Worm (Caenorhabditis elegans) whole organism, L3 larva: ENCODE measurements around the gene K10B4.1.

Experiments
- ama-1 ChIP-seq: fragments of 150-350 bp; optimal IDR thresholded peaks from 2 replicates; lab custom pipeline; 2018
- ceh-82 ChIP-seq: fragments of 150-350 bp; optimal IDR thresholded peaks from 2 replicates; lab custom pipeline; 2014; ENCODE audit warnings: missing biosample characterization, missing genetic modification characterization
- egl-27 ChIP-seq: sonication (generic microtip); optimal IDR thresholded peaks from 4 replicates; lab custom pipeline; 2017; ENCODE audit warnings: missing biosample characterization, missing genetic modification reagents, missing genetic modification characterization
- elt-1 ChIP-seq: fragments of 150-350 bp; optimal IDR thresholded peaks from 2 replicates; lab custom pipeline; 2014; ENCODE audit warnings: missing biosample characterization, missing genetic modification characterization
- lin-39 ChIP-seq: fragments of 150-350 bp; optimal IDR thresholded peaks from 2 replicates; lab custom pipeline; 2018; ENCODE audit warnings: missing biosample characterization, missing genetic modification reagents, missing genetic modification characterization
- nfya-1 ChIP-seq: sonication (generic microtip); optimal IDR thresholded peaks from 2 replicates; lab custom pipeline; 2017; ENCODE audit warnings: missing genetic modification characterization, mild to moderate bottlenecking, missing compliant biosample characterization, antibody characterized with exemption, moderate library complexity; ENCODE audit not compliant: insufficient read depth
- nhr-28 ChIP-seq: fragments of 150-350 bp; optimal IDR thresholded peaks from 2 replicates; lab custom pipeline; 2014; ENCODE audit warnings: missing biosample characterization, missing genetic modification characterization
- nhr-76 ChIP-seq: fragments of 150-350 bp; sonication (generic microtip); optimal IDR thresholded peaks from 5 replicates; lab custom pipeline; 2014; ENCODE audit warnings: missing biosample characterization, missing genetic modification characterization
- pha-4 ChIP-seq: fragments of 150-350 bp; optimal IDR thresholded peaks from 2 replicates; lab custom pipeline; 2014; ENCODE audit warnings: missing biosample characterization, missing genetic modification reagents, missing genetic modification characterization
- pqm-1 ChIP-seq: fragments of 150-350 bp; optimal IDR thresholded peaks from 2 replicates; lab custom pipeline; 2017; ENCODE audit warnings: missing biosample characterization, missing genetic modification characterization, inconsistent platforms
- skn-1 ChIP-seq: fragments of 150-350 bp; optimal IDR thresholded peaks from 2 replicates; lab custom pipeline; 2014; ENCODE audit warnings: missing biosample characterization, missing genetic modification characterization
- snpc-4 ChIP-seq: fragments of 150-350 bp; optimal IDR thresholded peaks from 2 replicates; lab custom pipeline; 2014; ENCODE audit warnings: missing biosample characterization, missing genetic modification characterization
- unc-39 ChIP-seq: sonication (generic microtip); optimal IDR thresholded peaks from 4 replicates; lab custom pipeline; 2017; ENCODE audit warnings: missing biosample characterization, missing genetic modification characterization

DNA sequence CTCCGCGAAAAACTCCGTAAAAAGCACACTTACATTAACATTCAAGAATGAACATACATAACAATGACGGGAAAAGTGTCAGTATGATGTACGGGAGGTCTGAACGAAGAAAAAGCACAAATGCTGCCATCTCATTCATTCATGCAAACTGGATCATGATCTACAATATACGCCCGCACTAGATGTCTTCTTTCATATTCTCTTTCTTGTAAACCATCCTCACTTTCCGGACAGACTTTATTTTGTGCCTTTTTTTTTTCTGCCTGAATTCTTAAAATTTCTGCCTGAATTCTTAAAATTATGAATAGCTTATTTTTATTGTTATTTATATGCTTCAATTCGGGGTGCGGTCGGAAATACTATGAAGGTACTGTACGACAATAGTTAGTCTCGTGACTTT lies at the start of gene K10B4.1:
- TF ChIP-seq ceh-82 (tag; lab: Kevin White, UChicago) (no peak), ama-1 (lab: Kevin White, UChicago) (no peak), elt-1 (tag; lab: Kevin White, UChicago) (no peak), egl-27 (tag; lab: Kevin White, UChicago) (no peak), nhr-28 (tag; lab: Kevin White, UChicago) (no peak), lin-39 (tag; lab: Kevin White, UChicago) (no peak), unc-39 (tag; lab: Kevin White, UChicago) (no peak), pha-4 (tag; lab: Kevin White, UChicago) (no peak), snpc-4 (tag; lab: Kevin White, UChicago) (no peak), nhr-76 (tag; lab: Kevin White, UChicago) (no peak), nfya-1 (tag; lab: Kevin White, UChicago) (no peak), pqm-1 (tag; lab: Kevin White, UChicago) (no peak), skn-1 (no peak)
